Fruit fly (Drosophila melanogaster): ENCODE data around the gene yl.

Gene yl

dm6 chrX:14193013-14193412, at the start of gene yl:
Gene yl (plus strand): TSS chrX:14193214.
- no peak for TF ChIP-seq CG7045 (GFP tag; optimal IDR thresholded peaks at IDR 0.05)
- no peak for TF ChIP-seq CG5204 (GFP tag; optimal IDR thresholded peaks at IDR 0.05)
- TF ChIP-seq ovo (GFP tag; optimal IDR thresholded peaks at IDR 0.05): peak; percentile 93

dm6 chrX:14148171-14148570, 44.8 kb upstream of the yl start:
- no peak for TF ChIP-seq CG1620 (GFP tag; optimal IDR thresholded peaks at IDR 0.05)
- TF ChIP-seq tj (GFP tag; optimal IDR thresholded peaks at IDR 0.05): no peak
- no peak for TF ChIP-seq CG14711 (tag; optimal IDR thresholded peaks at IDR 0.05)
- no peak for TF ChIP-seq bab1 (GFP tag; optimal IDR thresholded peaks at IDR 0.05)
- TF ChIP-seq pad (GFP tag; optimal IDR thresholded peaks at IDR 0.05): no peak
- no peak for TF ChIP-seq CG11617 (GFP tag; optimal IDR thresholded peaks at IDR 0.05)
- TF ChIP-seq Hr96 (GFP tag; optimal IDR thresholded peaks at IDR 0.05): no peak
- TF ChIP-seq CG7101 (tag; optimal IDR thresholded peaks at IDR 0.05): no peak
- TF ChIP-seq ovo (GFP tag; optimal IDR thresholded peaks at IDR 0.05): no peak
- TF ChIP-seq toe (GFP tag; optimal IDR thresholded peaks at IDR 0.05): no peak
- TF ChIP-seq Clk (GFP tag; optimal IDR thresholded peaks at IDR 0.05): no peak
- TF ChIP-seq CG7045 (GFP tag; optimal IDR thresholded peaks at IDR 0.05): no peak
- no peak for TF ChIP-seq Crg-1 (GFP tag; optimal IDR thresholded peaks at IDR 0.05)
- no peak for TF ChIP-seq CG5204 (GFP tag; optimal IDR thresholded peaks at IDR 0.05)
- no peak for TF ChIP-seq Mnt (GFP tag; optimal IDR thresholded peaks at IDR 0.05)
- TF ChIP-seq kay (GFP tag; ENCODE audit: borderline replicate concordance): no peak

dm6 chrX:14149312-14149711, 43.7 kb upstream of the yl start:
- TF ChIP-seq CG5204 (GFP tag; optimal IDR thresholded peaks at IDR 0.05): no peak

dm6 chrX:14151906-14152305, 41.1 kb upstream of the yl start, which contains the start of gene CG12479:
Gene CG12479 (minus strand): TSS chrX:14152006.
- TF ChIP-seq CG14711 (tag; optimal IDR thresholded peaks at IDR 0.05): no peak

- TF ChIP-seq tj (GFP tag; optimal IDR thresholded peaks at IDR 0.05): no peak
- TF ChIP-seq kay (GFP tag; ENCODE audit: borderline replicate concordance): no peak
- TF ChIP-seq Clk (GFP tag; optimal IDR thresholded peaks at IDR 0.05): no peak
- TF ChIP-seq CG1620 (GFP tag; optimal IDR thresholded peaks at IDR 0.05): no peak
- no peak for TF ChIP-seq Hr96 (GFP tag; optimal IDR thresholded peaks at IDR 0.05)
- no peak for TF ChIP-seq Crg-1 (GFP tag; optimal IDR thresholded peaks at IDR 0.05)
- TF ChIP-seq toe (GFP tag; optimal IDR thresholded peaks at IDR 0.05): no peak
- no peak for TF ChIP-seq CG11617 (GFP tag; optimal IDR thresholded peaks at IDR 0.05)
Observed at dm6 chrX:14153689-14154088, 39.3 kb upstream of the yl start.

dm6 chrX:14169068-14169642, 23.9 kb upstream of the yl start, which contains the start of gene CG12480:
Gene CG12480 (plus strand): TSS chrX:14169592.
- no peak for TF ChIP-seq CG7045 (GFP tag; optimal IDR thresholded peaks at IDR 0.05)
- no peak for TF ChIP-seq cic (GFP tag; optimal IDR thresholded peaks at IDR 0.05)
- no peak for TF ChIP-seq CG14711 (tag; optimal IDR thresholded peaks at IDR 0.05)
- no peak for TF ChIP-seq ovo (GFP tag; optimal IDR thresholded peaks at IDR 0.05)
- no peak for TF ChIP-seq CG12768 (GFP tag; optimal IDR thresholded peaks at IDR 0.05)
- no peak for TF ChIP-seq CG33017 (tag; optimal IDR thresholded peaks at IDR 0.05)
- TF ChIP-seq Mnt (GFP tag; optimal IDR thresholded peaks at IDR 0.05): no peak
- TF ChIP-seq cnc (optimal IDR thresholded peaks at IDR 0.05): no peak
- TF ChIP-seq kay (GFP tag; ENCODE audit: borderline replicate concordance): no peak
- no peak for TF ChIP-seq CG7101 (tag; optimal IDR thresholded peaks at IDR 0.05)
- no peak for TF ChIP-seq CG5204 (GFP tag; optimal IDR thresholded peaks at IDR 0.05)
- no peak for TF ChIP-seq bab1 (GFP tag; optimal IDR thresholded peaks at IDR 0.05)
- no peak for TF ChIP-seq CG11617 (GFP tag; optimal IDR thresholded peaks at IDR 0.05)
- TF ChIP-seq tj (GFP tag; optimal IDR thresholded peaks at IDR 0.05): no peak
- TF ChIP-seq Hr96 (GFP tag; optimal IDR thresholded peaks at IDR 0.05): no peak
- no peak for TF ChIP-seq Clk (GFP tag; optimal IDR thresholded peaks at IDR 0.05)
- TF ChIP-seq Crg-1 (GFP tag; optimal IDR thresholded peaks at IDR 0.05): no peak

- TF ChIP-seq Crg-1 (GFP tag; optimal IDR thresholded peaks at IDR 0.05) (no peak), Hr96 (GFP tag; optimal IDR thresholded peaks at IDR 0.05) (no peak), CG11617 (GFP tag; optimal IDR thresholded peaks at IDR 0.05) (no peak), bab1 (GFP tag; optimal IDR thresholded peaks at IDR 0.05) (no peak), CG7101 (tag; optimal IDR thresholded peaks at IDR 0.05) (no peak), CG5204 (GFP tag; optimal IDR thresholded peaks at IDR 0.05) (no peak), ovo (GFP tag; optimal IDR thresholded peaks at IDR 0.05) (no peak), CG7045 (GFP tag; optimal IDR thresholded peaks at IDR 0.05) (no peak), CG12768 (GFP tag; optimal IDR thresholded peaks at IDR 0.05) (no peak), pad (GFP tag; optimal IDR thresholded peaks at IDR 0.05) (no peak)
Observed at dm6 chrX:14172524-14172923, 20.5 kb upstream of the yl start, which contains the start of gene betaNACtes1. Gene betaNACtes1 (minus strand): TSS chrX:14172624.

dm6 chrX:14173654-14174053, 19.4 kb upstream of the yl start:
- TF ChIP-seq CG7045 (GFP tag; optimal IDR thresholded peaks at IDR 0.05) (no peak), tj (GFP tag; optimal IDR thresholded peaks at IDR 0.05) (no peak), toe (GFP tag; optimal IDR thresholded peaks at IDR 0.05) (no peak), Crg-1 (GFP tag; optimal IDR thresholded peaks at IDR 0.05) (no peak), Clk (GFP tag; optimal IDR thresholded peaks at IDR 0.05) (no peak), Hr96 (GFP tag; optimal IDR thresholded peaks at IDR 0.05) (no peak), pad (GFP tag; optimal IDR thresholded peaks at IDR 0.05) (no peak), CG1620 (GFP tag; optimal IDR thresholded peaks at IDR 0.05) (no peak), kay (GFP tag; ENCODE audit: borderline replicate concordance) (no peak), bab1 (GFP tag; optimal IDR thresholded peaks at IDR 0.05) (no peak), cic (GFP tag; optimal IDR thresholded peaks at IDR 0.05) (no peak), cnc (optimal IDR thresholded peaks at IDR 0.05) (no peak), CG11617 (GFP tag; optimal IDR thresholded peaks at IDR 0.05) (no peak), Mnt (GFP tag; optimal IDR thresholded peaks at IDR 0.05) (no peak), CG12768 (GFP tag; optimal IDR thresholded peaks at IDR 0.05) (no peak), CG33017 (tag; optimal IDR thresholded peaks at IDR 0.05) (no peak)

Data from whole organism, adult.